Fruit fly (Drosophila melanogaster): ENCODE data around the gene CG33080.
A peak's percentile ranks its signal among the peaks of the same experiment; 100 is the strongest.

Gene CG33080

dm6 chrX:5737676-5738220, 20.2 kb upstream of the CG33080 start, which contains the start of gene Snx27 (continued):
- peak; percentile 33 for TF ChIP-seq pb (GFP tag; optimal IDR thresholded peaks at IDR 0.05)
- peak; percentile 71; the same call in 2 of the 3 replicates for TF ChIP-seq CG11560 (tag; IDR thresholded peaks at IDR 0.05)
- no peak for TF ChIP-seq CG1832 (GFP tag; optimal IDR thresholded peaks at IDR 0.05)
- TF ChIP-seq CG31441 (GFP tag; IDR thresholded peaks at IDR 0.05) = peak; percentile 39; the same call in 1 of the 2 replicates
- no peak for TF ChIP-seq wdn (GFP tag; IDR thresholded peaks at IDR 0.05)
- TF ChIP-seq pzg (GFP tag; optimal IDR thresholded peaks at IDR 0.05) = peak; percentile 99
- TF ChIP-seq CG17829 (tag; optimal IDR thresholded peaks at IDR 0.05) = peak; percentile 57
- peak; percentile 99 for TF ChIP-seq vnd (GFP tag; IDR thresholded peaks at IDR 0.05; ENCODE audit: partially characterized antibody)
- TF ChIP-seq bab2 (GFP tag; optimal IDR thresholded peaks at IDR 0.05) = peak; percentile 12
- TF ChIP-seq MESR4 (GFP tag; optimal IDR thresholded peaks at IDR 0.05) = peak; percentile 76
- TF ChIP-seq pan (optimal IDR thresholded peaks at IDR 0.05) = no peak
- TF ChIP-seq pan (GFP tag; optimal IDR thresholded peaks at IDR 0.05 in 1 of 2, IDR thresholded peaks at IDR 0.05 in 1 of 2) = peak in 1 of 2 experiments; percentile 5
- TF ChIP-seq CG18476 (GFP tag; optimal IDR thresholded peaks at IDR 0.05) = no peak
- peak; percentile 12 for TF ChIP-seq Chrac-16 (GFP tag; optimal IDR thresholded peaks at IDR 0.05)
- no peak for TF ChIP-seq CG15696 (tag; optimal IDR thresholded peaks at IDR 0.05)
- TF ChIP-seq CG10274 (GFP tag; optimal IDR thresholded peaks at IDR 0.05) = no peak
- TF ChIP-seq CG42726 (GFP tag; IDR thresholded peaks at IDR 0.05; ENCODE audit: partially characterized antibody) = peak; percentile 100
- no peak for TF ChIP-seq CG4730 (GFP tag; IDR thresholded peaks at IDR 0.05)
- peak in 1 of 3 experiments; percentile 65 for TF ChIP-seq Stat92E (GFP tag; optimal IDR thresholded peaks at IDR 0.05)
- TF ChIP-seq H2.0 (GFP tag; IDR thresholded peaks at IDR 0.05) = peak; percentile 17; the same call in 1 of the 2 replicates
- no peak for TF ChIP-seq aop (GFP tag; IDR thresholded peaks at IDR 0.05)
- peak in 1 of 2 experiments; percentile 23 for TF ChIP-seq Eip74EF (GFP tag; optimal IDR thresholded peaks at IDR 0.05)
- TF ChIP-seq CG34376 (GFP tag; optimal IDR thresholded peaks at IDR 0.05) = peak; percentile 15
- TF ChIP-seq CG13624 (GFP tag; optimal IDR thresholded peaks at IDR 0.05) = peak; percentile 75
- TF ChIP-seq Optix (GFP tag; IDR thresholded peaks at IDR 0.05) = no peak
- no peak for TF ChIP-seq CG2199 (GFP tag; IDR thresholded peaks at IDR 0.05)
- TF ChIP-seq zfh1 (GFP tag; IDR thresholded peaks at IDR 0.05) = peak; percentile 53; the same call in 2 of the 3 replicates
- TF ChIP-seq fd96Cb (tag; optimal IDR thresholded peaks at IDR 0.05) = no peak
- peak; percentile 18 for TF ChIP-seq sd (tag; optimal IDR thresholded peaks at IDR 0.05)
- no peak for TF ChIP-seq btn (GFP tag; optimal IDR thresholded peaks at IDR 0.05)
- TF ChIP-seq CG11456 (GFP tag; IDR thresholded peaks at IDR 0.05) = peak; percentile 66; the same call in 2 of the 3 replicates
- no peak for TF ChIP-seq Atf3 (GFP tag; optimal IDR thresholded peaks at IDR 0.05)
- no peak for TF ChIP-seq dan (GFP tag; IDR thresholded peaks at IDR 0.05)
- TF ChIP-seq sc (optimal IDR thresholded peaks at IDR 0.05) = no peak
- no peak for TF ChIP-seq sc (GFP tag; optimal IDR thresholded peaks at IDR 0.05)
- TF ChIP-seq CG11398 (GFP tag; optimal IDR thresholded peaks at IDR 0.05) = no peak
- 0 out of 2 replicates have a peak, but pooled peaks have one; percentile 8 for TF ChIP-seq Atf6 (GFP tag; IDR thresholded peaks at IDR 0.05)
- TF ChIP-seq Mes4 (GFP tag; optimal IDR thresholded peaks at IDR 0.05) = peak; percentile 54
- TF ChIP-seq Sin3A (optimal IDR thresholded peaks at IDR 0.05) = peak; percentile 76
- peak; percentile 73 for TF ChIP-seq mam (GFP tag; optimal IDR thresholded peaks at IDR 0.05)
- peak; percentile 86 for TF ChIP-seq sob (GFP tag; IDR thresholded peaks at IDR 0.05)
- 0 out of 3 replicates have a peak, but pooled peaks have one; percentile 32 for TF ChIP-seq sr (GFP tag; IDR thresholded peaks at IDR 0.05)
- TF ChIP-seq bbx (GFP tag; IDR thresholded peaks at IDR 0.05; ENCODE audit: partially characterized antibody) = peak; percentile 100
- no peak for TF ChIP-seq CG15011 (GFP tag; optimal IDR thresholded peaks at IDR 0.05)
- TF ChIP-seq CG7745 (tag; optimal IDR thresholded peaks at IDR 0.05) = no peak
- no peak for TF ChIP-seq fru (optimal IDR thresholded peaks at IDR 0.05)
- TF ChIP-seq so (GFP tag; IDR thresholded peaks at IDR 0.05) = peak; percentile 27; the same call in 1 of the 3 replicates
- no peak for TF ChIP-seq tap (tag; optimal IDR thresholded peaks at IDR 0.05)
- peak; percentile 57 for TF ChIP-seq ssp (GFP tag; IDR thresholded peaks at IDR 0.05)
- peak; percentile 50 for TF ChIP-seq Hsf (GFP tag; optimal IDR thresholded peaks at IDR 0.05)
- no peak for TF ChIP-seq kni (GFP tag; optimal IDR thresholded peaks at IDR 0.05)

All from whole organism, embryonic.